Fruit fly (Drosophila melanogaster): ENCODE measurements around the gene ush.

The ush gene

DNA sequence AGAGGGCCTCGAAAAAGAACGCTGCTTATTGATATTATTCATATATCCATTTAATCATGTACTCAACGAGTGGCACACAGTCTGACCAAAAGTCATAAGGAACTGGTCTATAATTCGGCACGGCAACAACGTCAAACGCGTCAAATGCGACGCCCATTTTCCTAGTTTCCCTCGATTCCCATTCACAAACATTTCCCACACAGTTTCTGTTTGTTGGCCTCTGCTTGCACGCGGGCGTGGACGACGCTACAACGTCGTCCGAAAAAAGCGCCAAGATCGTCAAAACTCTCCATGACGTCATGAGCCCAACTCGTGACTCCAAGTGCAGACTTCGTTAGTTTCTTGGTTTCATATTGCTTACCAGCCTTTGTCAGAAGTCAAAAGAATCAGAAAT lies 6.4 kb downstream of the ush start:
- TF ChIP-seq CG8478 (optimal IDR thresholded peaks at IDR 0.05) (no peak), Dll (optimal IDR thresholded peaks at IDR 0.05) (no peak), EcR (GFP tag; optimal IDR thresholded peaks at IDR 0.05) (no peak), pan (optimal IDR thresholded peaks at IDR 0.05) (no peak), usp (GFP tag; optimal IDR thresholded peaks at IDR 0.05) (no peak), psq (optimal IDR thresholded peaks at IDR 0.05) (no peak)

DNA sequence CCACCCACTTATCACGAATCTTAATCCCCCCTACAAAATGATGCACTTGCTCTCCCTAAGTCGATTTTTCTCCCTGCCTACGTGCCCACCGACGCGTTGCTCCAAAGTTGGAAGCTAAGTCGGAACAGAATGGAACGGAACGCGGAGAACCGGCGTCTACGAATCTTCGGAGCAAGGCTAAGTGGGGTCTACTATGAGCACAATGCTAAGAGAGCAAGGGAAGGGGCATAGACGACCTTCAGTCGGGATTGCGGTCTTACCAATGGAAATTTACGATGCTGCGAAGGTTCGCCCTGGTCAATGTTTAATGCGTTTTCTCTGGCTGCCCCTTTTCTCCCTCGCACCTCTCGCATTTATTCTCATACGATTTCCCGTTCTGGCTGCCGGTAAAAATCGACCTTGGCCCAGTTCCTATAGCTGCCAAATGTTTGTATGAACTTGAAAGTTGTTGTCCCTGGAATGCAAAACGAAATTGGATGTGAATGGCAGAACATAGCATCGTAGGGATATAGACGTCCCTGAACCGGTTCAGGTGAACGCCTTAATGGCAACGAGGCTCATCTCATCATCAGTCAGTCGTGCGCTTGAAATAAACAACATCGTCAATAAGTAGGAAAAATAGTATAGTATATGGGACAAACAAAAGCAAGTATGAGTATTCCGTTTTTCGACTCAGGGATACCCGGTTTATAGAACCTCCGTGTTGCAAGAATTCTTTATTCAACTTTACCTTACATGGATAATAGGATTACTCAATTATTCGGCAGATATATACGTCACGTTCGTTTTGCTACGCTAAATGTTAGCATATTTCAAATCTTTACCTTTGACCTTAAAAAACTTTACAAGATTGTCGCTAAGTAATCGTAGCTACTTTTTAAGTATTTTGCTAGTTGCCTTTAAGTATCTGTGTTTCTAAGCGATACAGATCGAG lies 7.6 kb downstream of the ush start:
- TF ChIP-seq pan (optimal IDR thresholded peaks at IDR 0.05) (no peak), Dll (optimal IDR thresholded peaks at IDR 0.05) (no peak), EcR (GFP tag; optimal IDR thresholded peaks at IDR 0.05) (no peak), CG8478 (optimal IDR thresholded peaks at IDR 0.05) (no peak), usp (GFP tag; optimal IDR thresholded peaks at IDR 0.05) (no peak)

DNA sequence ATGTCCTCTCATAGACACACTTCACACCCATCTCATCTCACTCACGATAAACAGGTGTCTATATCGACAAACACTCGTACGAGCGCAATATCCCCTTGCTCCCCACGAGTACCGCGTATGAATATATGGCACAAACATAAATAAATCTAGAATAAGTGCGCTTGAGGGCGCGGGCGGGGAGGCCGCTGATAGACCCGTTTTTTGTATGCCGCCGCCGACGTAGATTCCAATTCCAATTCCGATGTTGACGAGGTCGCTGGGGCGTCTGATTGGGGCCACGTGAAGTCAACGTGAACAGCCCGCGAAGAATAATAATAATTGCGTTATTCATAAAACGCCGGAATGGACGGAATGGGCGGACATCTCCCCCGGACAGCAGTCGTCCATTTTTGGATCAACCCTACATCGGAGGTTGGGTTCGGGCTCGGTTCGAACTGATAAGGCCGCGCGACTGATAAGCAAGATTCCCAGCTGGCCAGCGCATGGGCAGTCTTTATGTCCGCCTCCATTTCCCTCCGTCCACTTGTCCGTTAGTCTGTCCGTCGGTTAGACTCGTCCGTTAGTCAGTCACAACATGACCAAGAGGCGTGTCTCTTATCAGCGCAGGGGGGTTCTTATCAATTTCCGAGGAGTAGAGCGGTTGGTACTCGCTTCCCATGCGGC lies 8.4 kb downstream of the ush start:
- TF ChIP-seq Dll (optimal IDR thresholded peaks at IDR 0.05) (no peak), CG8478 (optimal IDR thresholded peaks at IDR 0.05) (no peak), usp (GFP tag; optimal IDR thresholded peaks at IDR 0.05) (no peak), EcR (GFP tag; optimal IDR thresholded peaks at IDR 0.05) (no peak), psq (optimal IDR thresholded peaks at IDR 0.05) (no peak), pan (optimal IDR thresholded peaks at IDR 0.05) (no peak)

DNA sequence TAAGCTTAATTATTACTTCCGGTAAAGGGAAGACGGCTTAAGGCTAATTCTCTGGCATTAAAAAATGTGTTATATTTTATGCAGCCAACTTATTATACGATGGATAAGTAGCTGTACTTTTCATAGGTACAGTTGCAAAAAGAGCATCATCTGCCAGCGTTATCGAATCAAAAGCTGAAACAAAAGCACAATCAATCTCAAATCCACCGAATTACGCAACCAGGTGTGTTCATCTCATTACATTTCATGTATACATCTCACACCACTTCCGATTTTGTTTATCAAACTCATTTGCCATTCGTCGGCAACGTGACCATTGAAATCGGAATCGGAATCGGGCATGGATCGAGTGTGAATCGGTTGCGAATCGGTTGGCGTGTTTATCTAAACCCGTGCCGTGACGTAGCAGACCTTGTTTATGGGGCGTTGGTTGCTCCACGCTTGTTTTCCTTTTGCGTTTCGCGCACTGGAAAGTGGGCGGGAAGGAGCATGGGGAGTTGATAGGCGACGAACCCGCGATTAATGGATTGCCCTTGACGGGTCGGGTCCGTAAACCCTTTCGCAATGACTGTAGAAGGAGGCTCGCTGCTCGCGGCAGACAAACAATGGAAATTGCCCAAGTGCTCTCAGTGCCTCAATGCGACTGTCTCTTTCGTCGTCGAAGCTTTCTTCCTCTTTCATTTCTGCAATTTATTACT lies 9.3 kb downstream of the ush start:
- TF ChIP-seq EcR (GFP tag; optimal IDR thresholded peaks at IDR 0.05) (no peak), psq (optimal IDR thresholded peaks at IDR 0.05) (no peak), usp (GFP tag; optimal IDR thresholded peaks at IDR 0.05) (no peak), pan (optimal IDR thresholded peaks at IDR 0.05) (no peak), Dll (optimal IDR thresholded peaks at IDR 0.05) (no peak), CG8478 (optimal IDR thresholded peaks at IDR 0.05) (no peak)

DNA sequence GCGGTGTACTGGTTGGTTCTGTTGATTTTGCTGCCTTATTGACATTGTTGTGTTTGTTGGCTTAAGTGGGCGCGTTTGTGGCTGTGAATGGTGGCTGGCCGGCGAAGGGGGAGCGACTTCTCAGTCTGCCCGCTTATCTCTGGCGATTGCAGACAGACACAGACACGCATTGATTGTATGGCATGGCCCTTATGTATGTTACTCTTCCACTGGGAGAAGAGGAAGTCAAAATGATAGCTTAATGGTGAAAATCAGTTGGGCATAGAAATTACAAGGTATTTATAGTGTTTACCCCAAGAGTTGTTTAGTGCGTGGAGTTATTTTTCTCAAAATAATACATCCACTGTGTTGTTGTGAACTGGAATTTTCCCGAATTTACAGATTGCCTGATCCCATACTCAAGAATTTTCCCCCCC lies 9.8 kb downstream of the ush start:
- TF ChIP-seq EcR (GFP tag; optimal IDR thresholded peaks at IDR 0.05) (no peak), usp (GFP tag; optimal IDR thresholded peaks at IDR 0.05) (no peak), pan (optimal IDR thresholded peaks at IDR 0.05) (no peak), psq (optimal IDR thresholded peaks at IDR 0.05) (no peak), Dll (optimal IDR thresholded peaks at IDR 0.05) (no peak), CG8478 (optimal IDR thresholded peaks at IDR 0.05) (no peak)

DNA sequence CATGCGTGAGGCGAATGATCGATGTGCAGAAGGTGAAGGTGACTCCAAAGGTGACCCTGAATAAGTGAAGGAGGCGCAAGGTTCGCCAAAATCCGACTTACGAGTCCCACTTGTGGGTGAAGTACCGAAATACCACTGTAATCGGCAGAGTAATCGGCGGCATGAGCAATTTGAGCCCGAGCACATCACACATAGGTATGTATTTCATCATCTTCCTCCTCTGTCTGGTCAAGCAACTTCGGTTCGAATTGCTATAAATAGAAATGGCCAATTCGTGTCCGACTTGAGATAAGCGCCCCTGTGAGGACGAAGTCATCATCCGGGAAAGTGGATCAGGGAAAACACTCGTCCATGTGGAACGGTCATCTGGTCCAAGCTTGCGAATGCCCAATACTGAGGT lies 11.2 kb downstream of the ush start:
- no peak for TF ChIP-seq CG8478 (optimal IDR thresholded peaks at IDR 0.05)
- TF ChIP-seq EcR (GFP tag; optimal IDR thresholded peaks at IDR 0.05): no peak
- TF ChIP-seq psq (optimal IDR thresholded peaks at IDR 0.05): no peak
- no peak for TF ChIP-seq usp (GFP tag; optimal IDR thresholded peaks at IDR 0.05)
- no peak for TF ChIP-seq pan (optimal IDR thresholded peaks at IDR 0.05)
- TF ChIP-seq Dll (optimal IDR thresholded peaks at IDR 0.05): no peak

DNA sequence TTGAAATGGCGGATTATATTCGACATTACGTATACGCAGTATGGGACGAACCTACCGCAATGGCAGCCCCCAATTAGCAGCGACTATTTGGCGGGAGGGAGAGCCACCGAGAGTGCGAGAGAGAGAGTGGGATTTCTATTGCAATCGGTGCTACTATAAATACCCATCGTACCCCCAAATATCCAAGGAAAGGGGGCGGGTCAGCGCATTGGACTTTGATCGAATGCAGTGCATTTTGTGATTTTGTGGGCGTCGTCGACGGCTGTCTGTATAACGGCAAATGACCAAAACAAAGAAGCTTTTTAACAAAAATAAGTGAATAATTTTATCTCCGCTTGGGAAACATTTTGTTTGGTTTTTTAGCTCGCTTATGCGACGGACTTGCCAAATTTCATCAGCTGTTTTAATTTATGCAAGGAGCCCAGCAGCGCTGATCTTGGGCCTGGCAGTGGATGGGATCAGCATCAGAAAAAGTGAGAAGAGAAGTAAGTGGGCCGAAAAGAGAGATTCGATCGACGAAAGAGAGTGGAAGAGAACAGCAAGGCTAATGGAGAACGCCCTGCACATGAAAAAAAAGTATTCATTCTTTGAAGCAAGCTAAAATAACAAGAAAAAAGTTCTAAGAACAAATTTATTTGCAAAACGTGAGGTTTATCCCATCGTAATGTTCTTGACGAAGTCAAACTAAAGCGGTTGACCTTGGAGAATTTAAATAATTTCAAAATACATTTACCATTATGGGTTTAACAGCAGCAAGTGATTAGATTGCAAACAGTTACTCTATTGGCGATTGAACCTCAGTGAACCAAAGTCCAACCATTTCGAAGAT lies 11.9 kb downstream of the ush start:
- no peak for TF ChIP-seq CG8478 (optimal IDR thresholded peaks at IDR 0.05)
- no peak for TF ChIP-seq Dll (optimal IDR thresholded peaks at IDR 0.05)
- no peak for TF ChIP-seq psq (optimal IDR thresholded peaks at IDR 0.05)
- TF ChIP-seq usp (GFP tag; optimal IDR thresholded peaks at IDR 0.05): no peak
- TF ChIP-seq EcR (GFP tag; optimal IDR thresholded peaks at IDR 0.05): no peak
- no peak for TF ChIP-seq pan (optimal IDR thresholded peaks at IDR 0.05)

DNA sequence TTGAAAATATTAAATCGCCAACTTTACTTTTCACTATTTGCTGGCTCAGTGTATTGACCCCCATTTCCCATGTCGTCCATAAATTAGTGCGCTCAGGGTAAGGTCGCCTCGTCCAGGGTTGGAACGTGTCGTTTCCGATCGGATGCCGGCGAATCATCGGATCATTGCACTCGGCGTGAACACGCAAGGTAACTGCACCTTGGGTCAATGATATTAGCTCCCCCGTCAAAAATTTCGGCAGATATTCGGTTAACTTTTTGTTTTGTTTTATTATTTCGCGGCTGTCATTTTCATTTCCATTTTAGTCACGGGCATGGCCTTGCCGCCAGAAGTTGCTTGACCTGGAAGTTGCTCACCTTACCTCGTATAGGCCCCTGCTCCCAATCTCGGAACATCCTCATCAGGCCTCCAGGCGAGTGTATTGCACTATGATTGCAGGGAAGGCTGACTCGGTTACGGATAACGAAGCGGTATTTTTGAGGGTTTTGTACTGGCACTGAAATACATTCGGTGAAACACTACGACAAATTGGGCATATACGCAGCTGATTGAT lies 12.6 kb downstream of the ush start:
- TF ChIP-seq pan (optimal IDR thresholded peaks at IDR 0.05) (no peak), usp (GFP tag; optimal IDR thresholded peaks at IDR 0.05) (no peak), EcR (GFP tag; optimal IDR thresholded peaks at IDR 0.05) (peak in 1 of 2 experiments; percentile 28), Dll (optimal IDR thresholded peaks at IDR 0.05) (no peak), psq (optimal IDR thresholded peaks at IDR 0.05) (no peak), CG8478 (optimal IDR thresholded peaks at IDR 0.05) (no peak)

DNA sequence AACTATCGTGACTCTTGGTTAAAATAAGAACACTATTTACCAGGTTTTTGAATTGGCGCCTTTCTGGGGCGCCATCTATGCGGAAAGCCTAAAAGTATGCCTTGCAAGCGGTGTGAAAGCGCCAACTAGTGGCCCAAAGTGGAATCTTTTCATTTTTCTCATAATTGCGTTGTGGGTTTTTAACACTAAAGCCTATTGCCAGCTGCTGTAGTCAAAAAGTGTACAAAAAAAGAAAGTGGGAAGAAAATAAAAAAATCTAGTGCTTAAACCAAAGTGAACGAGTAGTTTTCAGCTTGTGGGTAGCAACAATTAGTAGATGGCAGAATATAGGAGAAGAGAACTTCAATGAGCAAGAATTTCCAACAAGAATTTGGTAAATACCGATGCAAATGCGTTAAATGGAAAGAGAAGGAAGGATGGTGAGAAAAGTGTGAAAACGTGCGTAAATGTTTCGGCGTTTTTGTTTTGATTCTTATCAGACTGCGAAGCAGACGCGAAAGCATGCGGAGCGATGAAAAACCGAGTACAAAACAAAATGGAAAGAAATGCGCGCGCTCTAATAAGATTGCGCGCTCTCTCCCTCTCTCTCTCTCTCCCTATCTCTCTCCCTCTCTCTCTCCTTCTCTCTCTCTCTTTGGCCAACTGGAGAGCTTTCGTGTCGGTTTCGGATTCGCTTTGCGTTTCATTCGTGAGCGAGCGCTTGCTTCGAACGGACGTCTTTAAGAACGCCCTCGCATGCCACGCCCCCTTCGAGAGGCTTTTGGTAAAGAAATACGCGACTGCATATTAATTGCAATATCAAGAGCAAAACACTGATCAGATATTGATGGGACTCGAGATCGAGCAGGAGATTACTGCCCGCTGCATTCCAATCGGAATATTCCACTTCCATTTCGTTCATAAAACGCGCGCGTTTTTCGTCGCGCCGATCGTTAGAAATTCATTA lies 14.4 kb downstream of the ush start:
- peak; percentile 73 for TF ChIP-seq psq (optimal IDR thresholded peaks at IDR 0.05)
- TF ChIP-seq Dll (optimal IDR thresholded peaks at IDR 0.05): peak; percentile 100
- peak; percentile 19 for TF ChIP-seq CG8478 (optimal IDR thresholded peaks at IDR 0.05)
- TF ChIP-seq pan (optimal IDR thresholded peaks at IDR 0.05): no peak
- no peak for TF ChIP-seq EcR (GFP tag; optimal IDR thresholded peaks at IDR 0.05)

DNA sequence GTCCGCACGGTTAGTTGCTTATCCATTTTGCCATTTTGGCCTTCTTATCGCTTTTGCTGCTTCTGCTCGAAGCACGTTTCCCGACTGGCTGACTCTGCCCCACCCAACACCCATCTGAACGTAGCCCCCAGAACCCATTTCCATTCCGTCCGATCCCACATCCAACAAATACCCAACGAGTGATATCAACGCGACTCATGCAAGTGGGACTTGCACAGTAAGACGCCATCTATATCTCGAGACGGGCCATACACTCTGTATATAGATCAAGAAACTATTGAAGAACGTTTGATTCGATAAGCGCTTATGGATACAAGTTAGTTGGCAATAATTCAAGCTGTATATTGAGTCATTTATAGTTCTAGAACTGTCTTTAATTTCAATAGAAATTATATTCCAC lies 16.2 kb downstream of the ush start:
- TF ChIP-seq Dll (optimal IDR thresholded peaks at IDR 0.05) (no peak), usp (GFP tag; optimal IDR thresholded peaks at IDR 0.05) (no peak), pan (optimal IDR thresholded peaks at IDR 0.05) (no peak), psq (optimal IDR thresholded peaks at IDR 0.05) (no peak), EcR (GFP tag; optimal IDR thresholded peaks at IDR 0.05) (no peak), CG8478 (optimal IDR thresholded peaks at IDR 0.05) (no peak)
